Fruit fly (Drosophila melanogaster) whole organism, prepupa: ENCODE data around the gene Ptp10D.

Experiments used
- CG10631 ChIP-seq: fragments of 200-800 bp; sonication (Bioruptor generic); optimal IDR thresholded peaks from 2 replicates; lab custom pipeline; 2016; ENCODE audit warnings: missing biosample characterization, missing genetic modification characterization
- CG10669 ChIP-seq: fragments of 200-800 bp; sonication (Bioruptor generic); optimal IDR thresholded peaks from 3 replicates; lab custom pipeline; 2018; ENCODE audit warnings: missing biosample characterization, mild to moderate bottlenecking, missing genetic modification characterization, moderate library complexity
- CG11294 ChIP-seq: fragments of 200-800 bp; sonication (Bioruptor generic); IDR thresholded peaks from 2 replicates; pipeline ENCODE4 v1.3.6; 2022; ENCODE audit warnings: missing biosample characterization, missing genetic modification characterization
- CG11762 ChIP-seq: fragments of 200-800 bp; sonication (Bioruptor generic); optimal IDR thresholded peaks from 3 replicates; lab custom pipeline; 2016; ENCODE audit warnings: missing biosample characterization, missing genetic modification characterization; ENCODE audit not compliant: insufficient read depth
- CG11902 ChIP-seq: fragments of 200-800 bp; sonication (Bioruptor generic); optimal IDR thresholded peaks from 3 replicates; lab custom pipeline; 2016; ENCODE audit warnings: missing biosample characterization, missing genetic modification characterization
- CG15336 ChIP-seq: fragments of 200-800 bp; sonication (Bioruptor generic); IDR thresholded peaks from 2 replicates; pipeline ENCODE4 v1.3.6; 2022; ENCODE audit warnings: missing biosample characterization, missing genetic modification characterization
- CG1621 ChIP-seq: fragments of 200-800 bp; sonication (Bioruptor generic); optimal IDR thresholded peaks from 3 replicates; lab custom pipeline; 2018; ENCODE audit warnings: missing biosample characterization, mild to moderate bottlenecking, missing genetic modification characterization
- CG16779 ChIP-seq: fragments of 200-800 bp; sonication (Bioruptor generic); optimal IDR thresholded peaks from 3 replicates; lab custom pipeline; 2017; ENCODE audit warnings: missing biosample characterization, mild to moderate bottlenecking, missing genetic modification characterization
- CG3032 ChIP-seq: fragments of 200-800 bp; optimal IDR thresholded peaks from 2 replicates; lab custom pipeline; 2019; ENCODE audit warnings: missing biosample characterization, mild to moderate bottlenecking, missing genetic modification characterization, moderate library complexity
- CG31627 ChIP-seq: fragments of 200-800 bp; sonication (Bioruptor generic); optimal IDR thresholded peaks from 3 replicates; lab custom pipeline; 2016; ENCODE audit warnings: missing biosample characterization, missing genetic modification characterization
- CG32006 ChIP-seq: fragments of 200-800 bp; sonication (Bioruptor generic); optimal IDR thresholded peaks from 3 replicates; lab custom pipeline; 2017; ENCODE audit warnings: missing biosample characterization, mild to moderate bottlenecking, missing genetic modification characterization
- CG34406 ChIP-seq: fragments of 200-800 bp; sonication (Bioruptor generic); optimal IDR thresholded peaks from 3 replicates; lab custom pipeline; 2016; ENCODE audit warnings: missing biosample characterization, missing genetic modification characterization
- CG3919 ChIP-seq: fragments of 200-800 bp; sonication (Bioruptor generic); optimal IDR thresholded peaks from 3 replicates; lab custom pipeline; 2016; ENCODE audit warnings: missing biosample characterization, missing genetic modification characterization
- CG4318 ChIP-seq: fragments of 200-800 bp; sonication (Bioruptor generic); optimal IDR thresholded peaks from 3 replicates; lab custom pipeline; 2017; ENCODE audit warnings: missing biosample characterization, mild to moderate bottlenecking, missing genetic modification characterization
- CG6163 ChIP-seq: fragments of 200-800 bp; sonication (Bioruptor generic); IDR thresholded peaks from 3 replicates; pipeline ENCODE4 v1.3.6; 2022; ENCODE audit warnings: missing biosample characterization, missing genetic modification characterization
- CG6792 ChIP-seq: fragments of 200-800 bp; sonication (Bioruptor generic); optimal IDR thresholded peaks from 3 replicates; lab custom pipeline; 2016; ENCODE audit warnings: missing biosample characterization, missing genetic modification characterization
- CG6854 ChIP-seq: fragments of 200-800 bp; sonication (Bioruptor generic); optimal IDR thresholded peaks from 2 replicates; lab custom pipeline; 2017; ENCODE audit warnings: missing biosample characterization, mild to moderate bottlenecking, missing genetic modification characterization
- CG7368 ChIP-seq: fragments of 200-800 bp; sonication (Bioruptor generic); optimal IDR thresholded peaks from 3 replicates; lab custom pipeline; 2016; ENCODE audit warnings: missing biosample characterization, missing genetic modification characterization
- CG8119 ChIP-seq: fragments of 200-800 bp; sonication (Bioruptor generic); IDR thresholded peaks from 3 replicates; pipeline ENCODE4 v1.3.6; 2022; ENCODE audit warnings: missing biosample characterization, missing genetic modification characterization
- CG8319 ChIP-seq: fragments of 200-800 bp; sonication (Bioruptor generic); optimal IDR thresholded peaks from 3 replicates; lab custom pipeline; 2016; ENCODE audit warnings: missing biosample characterization, missing genetic modification characterization
- CG8632 ChIP-seq: fragments of 200-800 bp; sonication (Bioruptor generic); optimal IDR thresholded peaks from 3 replicates; lab custom pipeline; 2016; ENCODE audit warnings: missing biosample characterization, missing genetic modification characterization
- CG9139 ChIP-seq: fragments of 200-800 bp; sonication (Bioruptor generic); optimal IDR thresholded peaks from 3 replicates; lab custom pipeline; 2017; ENCODE audit warnings: missing biosample characterization, mild to moderate bottlenecking, missing genetic modification characterization
- Eip78C ChIP-seq: fragments of 200-800 bp; sonication (Bioruptor generic); peaks from one replicate; lab custom pipeline; 2016; ENCODE audit warnings: missing biosample characterization, missing genetic modification characterization
- Eip93F ChIP-seq: fragments of 200-800 bp; sonication (Bioruptor generic); optimal IDR thresholded peaks from 2 replicates; lab custom pipeline; 2016; ENCODE audit warnings: missing biosample characterization, mild to moderate bottlenecking, missing genetic modification characterization
- Ets21C ChIP-seq: fragments of 200-800 bp; sonication (Bioruptor generic); optimal IDR thresholded peaks from 3 replicates; lab custom pipeline; 2016; ENCODE audit warnings: missing biosample characterization, missing genetic modification characterization
- Ets96B ChIP-seq: fragments of 200-800 bp; optimal IDR thresholded peaks from 2 replicates; lab custom pipeline; 2019; ENCODE audit warnings: missing biosample characterization, mild to moderate bottlenecking, missing genetic modification characterization, moderate library complexity
- Gug ChIP-seq: fragments of 200-800 bp; sonication (Bioruptor generic); IDR thresholded peaks from 2 replicates; pipeline ENCODE4 v1.3.6; 2022; ENCODE audit warnings: missing biosample characterization, missing genetic modification characterization
- Hr38 ChIP-seq: sonication (Bioruptor generic); optimal IDR thresholded peaks from 2 replicates; lab custom pipeline; 2016; ENCODE audit warnings: missing biosample characterization, missing genetic modification characterization
- Hr39 ChIP-seq: fragments of 200-800 bp; sonication (Bioruptor generic); optimal IDR thresholded peaks from 2 replicates; lab custom pipeline; 2016; ENCODE audit warnings: missing biosample characterization, missing genetic modification characterization
- Hr4 ChIP-seq: fragments of 200-800 bp; sonication (Bioruptor generic); optimal IDR thresholded peaks from 3 replicates; lab custom pipeline; 2016; ENCODE audit warnings: missing biosample characterization, missing genetic modification characterization
- Met ChIP-seq: fragments of 200-800 bp; sonication (Bioruptor generic); optimal IDR thresholded peaks from 3 replicates; lab custom pipeline; 2016; ENCODE audit warnings: missing biosample characterization, missing genetic modification characterization
- OdsH ChIP-seq: fragments of 200-800 bp; sonication (Bioruptor generic); optimal IDR thresholded peaks from 3 replicates; lab custom pipeline; 2016; ENCODE audit warnings: missing biosample characterization, missing genetic modification characterization
- Smox ChIP-seq: fragments of 200-800 bp; sonication (Bioruptor generic); optimal IDR thresholded peaks from 3 replicates; lab custom pipeline; 2016; ENCODE audit warnings: missing biosample characterization, missing genetic modification characterization
- Sox102F ChIP-seq: fragments of 200-800 bp; sonication (Bioruptor generic); optimal IDR thresholded peaks from 2 replicates; lab custom pipeline; 2016; ENCODE audit warnings: missing biosample characterization, mild to moderate bottlenecking, missing genetic modification characterization
- Sox14 ChIP-seq: fragments of 200-800 bp; sonication (Bioruptor generic); optimal IDR thresholded peaks from 3 replicates; lab custom pipeline; 2016; ENCODE audit warnings: missing biosample characterization, missing genetic modification characterization
- achi ChIP-seq: fragments of 200-800 bp; sonication (Bioruptor generic); optimal IDR thresholded peaks from 3 replicates; lab custom pipeline; 2016; ENCODE audit warnings: missing biosample characterization, missing genetic modification characterization
- acj6 ChIP-seq: fragments of 200-800 bp; sonication (Bioruptor generic); optimal IDR thresholded peaks from 3 replicates; lab custom pipeline; 2016; ENCODE audit warnings: missing biosample characterization, missing genetic modification characterization
- cyc ChIP-seq: fragments of 200-800 bp; sonication (Bioruptor generic); optimal IDR thresholded peaks from 3 replicates; lab custom pipeline; 2016; ENCODE audit warnings: missing biosample characterization, missing genetic modification characterization
- dac ChIP-seq: fragments of 200-800 bp; sonication (Bioruptor generic); optimal IDR thresholded peaks from 2 replicates; lab custom pipeline; 2017; ENCODE audit warnings: missing biosample characterization, mild to moderate bottlenecking, missing genetic modification characterization
- dsx ChIP-seq: fragments of 200-800 bp; optimal IDR thresholded peaks from 3 replicates; lab custom pipeline; 2019; ENCODE audit warnings: missing biosample characterization, mild to moderate bottlenecking, missing genetic modification characterization, moderate library complexity; ENCODE audit not compliant: poor library complexity, severe bottlenecking
- eg ChIP-seq: fragments of 200-800 bp; sonication (Bioruptor generic); IDR thresholded peaks from 3 replicates; pipeline ENCODE4 v1.3.6; 2022; ENCODE audit warnings: missing biosample characterization, missing genetic modification characterization
- esn ChIP-seq: fragments of 200-800 bp; sonication (Bioruptor generic); optimal IDR thresholded peaks from 2 replicates; lab custom pipeline; 2016; ENCODE audit warnings: missing biosample characterization, mild to moderate bottlenecking, missing genetic modification characterization, moderate library complexity
- fd59A ChIP-seq: fragments of 200-800 bp; sonication (Bioruptor generic); optimal IDR thresholded peaks from 2 replicates; lab custom pipeline; 2017; ENCODE audit warnings: missing biosample characterization, mild to moderate bottlenecking, missing genetic modification characterization, missing genetic modification reagents
- fd85E ChIP-seq: fragments of 200-800 bp; sonication (Bioruptor generic); optimal IDR thresholded peaks from 3 replicates; lab custom pipeline; 2016; ENCODE audit warnings: missing biosample characterization, missing genetic modification characterization
- fkh ChIP-seq: fragments of 200-800 bp; sonication (Bioruptor generic); optimal IDR thresholded peaks from 3 replicates; lab custom pipeline; 2017; ENCODE audit warnings: missing biosample characterization, mild to moderate bottlenecking, missing genetic modification characterization, moderate library complexity
- lz ChIP-seq: fragments of 200-800 bp; sonication (Bioruptor generic); optimal IDR thresholded peaks from 3 replicates; lab custom pipeline; 2016; ENCODE audit warnings: missing biosample characterization, missing genetic modification characterization
- net ChIP-seq: fragments of 200-800 bp; sonication (Bioruptor generic); optimal IDR thresholded peaks from 3 replicates; lab custom pipeline; 2016; ENCODE audit warnings: missing biosample characterization, missing genetic modification characterization
- spab ChIP-seq: fragments of 200-800 bp; sonication (Bioruptor generic); optimal IDR thresholded peaks from 2 replicates; lab custom pipeline; 2017; ENCODE audit warnings: missing biosample characterization, mild to moderate bottlenecking, missing genetic modification characterization, missing genetic modification reagents
- ss ChIP-seq, 2 experiments: fragments of 200-800 bp; sonication (Bioruptor generic); optimal IDR thresholded peaks; 2 replicates in 1 of 2; 3 replicates in 1 of 2; lab custom pipeline; 2017 to 2018; ENCODE audit warnings: mild to moderate bottlenecking in 2 of 2, missing biosample characterization in 2 of 2, missing genetic modification characterization in 2 of 2, moderate library complexity in 1 of 2
- svp ChIP-seq: fragments of 200-800 bp; sonication (Bioruptor generic); peaks from one replicate; lab custom pipeline; 2016; ENCODE audit warnings: missing biosample characterization, missing genetic modification characterization
- topi ChIP-seq: fragments of 200-800 bp; sonication (Bioruptor generic); optimal IDR thresholded peaks from 3 replicates; lab custom pipeline; 2016; ENCODE audit warnings: missing biosample characterization, missing genetic modification characterization
- vri ChIP-seq: fragments of 200-800 bp; sonication (Bioruptor generic); optimal IDR thresholded peaks from 3 replicates; lab custom pipeline; 2016; ENCODE audit warnings: missing biosample characterization, mild to moderate bottlenecking, missing genetic modification characterization

The Ptp10D gene

DNA sequence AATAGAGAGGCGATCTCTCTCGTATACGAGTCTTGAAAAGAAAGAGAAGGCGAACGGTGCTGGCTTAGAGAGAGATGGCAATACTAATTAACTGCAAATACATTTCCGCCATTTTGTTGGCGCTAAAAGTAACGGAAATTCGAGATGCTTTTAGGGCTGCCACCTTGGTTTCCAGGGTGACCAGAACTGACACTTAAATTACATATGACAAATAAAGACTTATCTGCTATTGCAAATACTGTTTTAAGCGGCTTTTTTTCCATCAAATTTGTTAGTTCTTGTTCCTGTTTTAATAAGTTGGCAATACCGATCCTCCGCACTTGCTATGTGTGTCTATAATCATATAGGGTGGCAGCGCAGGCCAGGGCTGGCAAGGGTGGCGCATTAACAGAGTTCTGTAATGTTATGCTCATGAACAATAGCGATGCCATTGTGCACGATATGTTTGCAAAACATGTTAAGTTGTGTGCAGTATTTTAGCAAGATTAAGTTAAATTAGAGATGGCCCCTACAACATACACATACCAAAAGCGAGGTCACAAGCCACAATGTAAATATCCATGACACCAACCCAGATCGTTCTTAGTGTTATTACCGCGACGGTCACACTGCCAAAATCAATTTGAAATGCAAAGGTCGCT lies 41.5 kb upstream of the Ptp10D start, which contains the start of gene nod:
Gene nod (plus strand): TSS at position 573 of the 641 bp plus-strand sequence.
- TF ChIP-seq vri: no peak
- peak; percentile 48; the same call in 1 of the 3 replicates for TF ChIP-seq CG6163
- TF ChIP-seq net: peak; percentile 53
- peak; percentile 43 for TF ChIP-seq svp (GFP tag; lab: Kevin White, UChicago)
- TF ChIP-seq cyc: peak; percentile 47
- peak; percentile 56 for TF ChIP-seq achi (GFP tag; lab: Kevin White, UChicago)
- TF ChIP-seq Eip93F (GFP tag; lab: Kevin White, UChicago): no peak
- TF ChIP-seq eg (GFP tag; lab: Robert Waterston, UW): peak; percentile 39; the same call in 1 of the 3 replicates
- peak; percentile 71 for TF ChIP-seq Hr39 (GFP tag; lab: Kevin White, UChicago)
- peak; percentile 53 for TF ChIP-seq CG6792
- peak; percentile 46 for TF ChIP-seq Smox (GFP tag; lab: Kevin White, UChicago)
- peak; percentile 25 for TF ChIP-seq CG8632 (GFP tag; lab: Kevin White, UChicago)
- TF ChIP-seq lz (GFP tag; lab: Kevin White, UChicago): peak; percentile 62
- TF ChIP-seq Hr4 (GFP tag; lab: Kevin White, UChicago): peak; percentile 52
- 0 out of 2 replicates have a peak, but pooled peaks have one; percentile 33 for TF ChIP-seq CG15336 (GFP tag; lab: Robert Waterston, UW)
- TF ChIP-seq Eip78C: peak; percentile 80
- no peak for TF ChIP-seq fd59A
- peak; percentile 4 for TF ChIP-seq CG11902
- TF ChIP-seq acj6 (GFP tag; lab: Kevin White, UChicago): peak; percentile 63
- peak; percentile 45 for TF ChIP-seq CG3032
- peak; percentile 55 for TF ChIP-seq CG34406
- TF ChIP-seq Sox102F: no peak
- TF ChIP-seq CG3919 (GFP tag; lab: Kevin White, UChicago): peak; percentile 47
- peak; percentile 27 for TF ChIP-seq dac
- TF ChIP-seq Ets96B (tag; lab: Kevin White, UChicago): peak; percentile 6
- peak; percentile 65 for TF ChIP-seq esn
- TF ChIP-seq CG32006: no peak
- peak; percentile 69 for TF ChIP-seq OdsH (GFP tag; lab: Kevin White, UChicago)
- no peak for TF ChIP-seq ss (GFP tag; optimal IDR thresholded peaks at IDR 0.05; lab: Kevin White, UChicago)
- peak; percentile 75 for TF ChIP-seq CG31627 (GFP tag; lab: Kevin White, UChicago)
- TF ChIP-seq CG9139 (GFP tag; lab: Kevin White, UChicago): no peak
- peak; percentile 38 for TF ChIP-seq CG7368 (GFP tag; lab: Kevin White, UChicago)
- TF ChIP-seq CG4318 (GFP tag; lab: Kevin White, UChicago): no peak
- TF ChIP-seq topi (GFP tag; lab: Kevin White, UChicago): peak; percentile 68
- TF ChIP-seq CG8319 (GFP tag; lab: Kevin White, UChicago): peak; percentile 45
- TF ChIP-seq Ets21C: peak; percentile 52
- TF ChIP-seq Sox14: peak; percentile 69
- no peak for TF ChIP-seq Met
- peak; percentile 21 for TF ChIP-seq CG10669 (GFP tag; lab: Kevin White, UChicago)
- no peak for TF ChIP-seq Gug (GFP tag; lab: Robert Waterston, UW)
- TF ChIP-seq CG11294 (GFP tag; lab: Robert Waterston, UW): no peak
- peak; percentile 46 for TF ChIP-seq fkh (GFP tag; lab: Kevin White, UChicago)
- no peak for TF ChIP-seq CG6854 (GFP tag; lab: Kevin White, UChicago)
- peak; percentile 55 for TF ChIP-seq CG10631 (GFP tag; lab: Kevin White, UChicago)
- no peak for TF ChIP-seq Hr38 (GFP tag; lab: Kevin White, UChicago)
- no peak for TF ChIP-seq fd85E (GFP tag; lab: Kevin White, UChicago)
- TF ChIP-seq CG11762 (GFP tag; lab: Kevin White, UChicago): peak; percentile 39
- no peak for TF ChIP-seq spab (GFP tag; lab: Kevin White, UChicago)
- peak; percentile 7 for TF ChIP-seq CG1621 (tag; lab: Kevin White, UChicago)
- TF ChIP-seq CG8119: no peak
- TF ChIP-seq dsx (GFP tag; lab: Kevin White, UChicago): no peak
- no peak for TF ChIP-seq CG16779
